Worm (Caenorhabditis elegans) whole organism, L2 larva: ENCODE data around the gene ets-9.

Source experiments
- ZK546.5 ChIP-seq: sonication (generic microtip); optimal IDR thresholded peaks from 2 replicates; lab custom pipeline; 2017; ENCODE audit warnings: missing biosample characterization, missing genetic modification characterization
- aly-2 ChIP-seq: fragments of 150-350 bp; optimal IDR thresholded peaks from 2 replicates; lab custom pipeline; 2014; ENCODE audit warnings: missing biosample characterization, missing genetic modification characterization
- ama-1 ChIP-seq: fragments of 150-350 bp; optimal IDR thresholded peaks from 2 replicates; lab custom pipeline; 2018; ENCODE audit warnings: inconsistent platforms
- ceh-82 ChIP-seq: fragments of 150-350 bp; optimal IDR thresholded peaks from 2 replicates; lab custom pipeline; 2014; ENCODE audit warnings: missing biosample characterization, missing genetic modification characterization
- dmd-4 ChIP-seq: sonication (generic microtip); optimal IDR thresholded peaks from 2 replicates; lab custom pipeline; 2017; ENCODE audit warnings: missing biosample characterization, missing genetic modification characterization
- egl-27 ChIP-seq: sonication (generic microtip); optimal IDR thresholded peaks from 3 replicates; lab custom pipeline; 2017; ENCODE audit warnings: missing biosample characterization, missing genetic modification reagents, missing genetic modification characterization
- elt-3 ChIP-seq: sonication (generic microtip); optimal IDR thresholded peaks from 2 replicates; lab custom pipeline; 2017; ENCODE audit warnings: missing biosample characterization, missing genetic modification characterization
- fos-1 ChIP-seq: fragments of 150-350 bp; optimal IDR thresholded peaks from 2 replicates; lab custom pipeline; 2014; ENCODE audit warnings: missing biosample characterization, missing genetic modification characterization
- mdl-1 ChIP-seq, 2 experiments: fragments of 150-350 bp in 1 of 2; sonication (generic microtip) in 1 of 2; optimal IDR thresholded peaks; 2 replicates each; lab custom pipeline; 2017; ENCODE audit warnings: missing biosample characterization in 2 of 2, missing genetic modification characterization in 2 of 2
- skn-1 ChIP-seq: sonication (generic microtip); optimal IDR thresholded peaks from 2 replicates; lab custom pipeline; 2017; ENCODE audit warnings: missing biosample characterization, missing genetic modification characterization
- snpc-4 ChIP-seq: fragments of 150-350 bp; optimal IDR thresholded peaks from 2 replicates; lab custom pipeline; 2014; ENCODE audit warnings: missing biosample characterization, missing genetic modification characterization
- unc-55 ChIP-seq: fragments of 150-350 bp; sonication (generic microtip); optimal IDR thresholded peaks from 3 replicates; lab custom pipeline; 2014; ENCODE audit warnings: missing biosample characterization, missing genetic modification reagents, missing genetic modification characterization
- ztf-11 ChIP-seq: sonication (generic microtip); optimal IDR thresholded peaks from 2 replicates; lab custom pipeline; 2017; ENCODE audit warnings: missing biosample characterization, missing genetic modification characterization

- TF ChIP-seq ZK546.5 (tag; lab: Kevin White, UChicago): no peak
- no peak for TF ChIP-seq dmd-4 (tag; lab: Kevin White, UChicago)
- TF ChIP-seq ama-1: no peak
- TF ChIP-seq mdl-1 (tag; optimal IDR thresholded peaks at IDR 0.05; lab: Kevin White, UChicago): no peak
- no peak for TF ChIP-seq snpc-4 (tag; lab: Kevin White, UChicago)
- no peak for TF ChIP-seq skn-1 (tag; lab: Kevin White, UChicago)
- TF ChIP-seq ztf-11 (tag; lab: Kevin White, UChicago): no peak
- TF ChIP-seq fos-1 (tag; lab: Kevin White, UChicago): no peak
- TF ChIP-seq ceh-82: no peak
- no peak for TF ChIP-seq aly-2 (tag; lab: Kevin White, UChicago)
- no peak for TF ChIP-seq egl-27
- no peak for TF ChIP-seq unc-55 (GFP tag; lab: Kevin White, UChicago)
- TF ChIP-seq elt-3 (tag; lab: Kevin White, UChicago): no peak
These were observed 24.1 kb upstream of the ets-9 start for ce11 chrX:4255366-4255765.
